Worm (Caenorhabditis elegans) whole organism, late embryonic: ENCODE data around the gene srx-59.

Experiments used
- C08G9.2 ChIP-seq: sonication (generic microtip); optimal IDR thresholded peaks from 2 replicates; lab custom pipeline; 2016; ENCODE audit warnings: mild to moderate bottlenecking, missing genetic modification characterization, moderate library complexity, missing compliant biosample characterization
- C38D4.7 ChIP-seq: fragments of 200-800 bp; sonication (Bioruptor generic); optimal IDR thresholded peaks from 2 replicates; lab custom pipeline; 2018; ENCODE audit warnings: mild to moderate bottlenecking, missing genetic modification characterization, moderate library complexity, missing compliant biosample characterization
- F13H6.1 ChIP-seq: sonication (generic microtip); optimal IDR thresholded peaks from 2 replicates; lab custom pipeline; 2016; ENCODE audit warnings: missing genetic modification characterization, missing compliant biosample characterization
- K09A11.1 ChIP-seq: sonication (generic microtip); optimal IDR thresholded peaks from 2 replicates; lab custom pipeline; 2017; ENCODE audit warnings: antibody characterized with exemption, mild to moderate bottlenecking, missing genetic modification characterization, missing compliant biosample characterization; ENCODE audit not compliant: insufficient read depth
- ceh-18 ChIP-seq: sonication (generic microtip); optimal IDR thresholded peaks from 2 replicates; lab custom pipeline; 2016; ENCODE audit warnings: missing genetic modification characterization, missing compliant biosample characterization
- ceh-2 ChIP-seq: sonication (generic microtip); optimal IDR thresholded peaks from 2 replicates; lab custom pipeline; 2016; ENCODE audit warnings: missing genotype, missing genetic modification characterization, missing compliant biosample characterization
- ceh-22 ChIP-seq: sonication (generic microtip); optimal IDR thresholded peaks from 2 replicates; lab custom pipeline; 2017; ENCODE audit warnings: missing biosample characterization, missing genetic modification characterization
- ceh-24 ChIP-seq: sonication (generic microtip); optimal IDR thresholded peaks from 2 replicates; lab custom pipeline; 2016; ENCODE audit warnings: mild to moderate bottlenecking, missing genetic modification characterization, missing compliant biosample characterization
- ceh-48 ChIP-seq: sonication (generic microtip); optimal IDR thresholded peaks from 2 replicates; lab custom pipeline; 2016; ENCODE audit warnings: missing genetic modification characterization, inconsistent platforms, missing compliant biosample characterization
- ceh-9 ChIP-seq: sonication (generic microtip); optimal IDR thresholded peaks from 2 replicates; lab custom pipeline; 2016; ENCODE audit warnings: mild to moderate bottlenecking, missing genetic modification characterization, inconsistent platforms, missing compliant biosample characterization
- dmd-4 ChIP-seq: sonication (generic microtip); optimal IDR thresholded peaks from 2 replicates; lab custom pipeline; 2016; ENCODE audit warnings: borderline replicate concordance, missing genetic modification characterization, missing compliant biosample characterization
- dve-1 ChIP-seq: sonication (generic microtip); optimal IDR thresholded peaks from 2 replicates; lab custom pipeline; 2017; ENCODE audit warnings: antibody characterized with exemption, mild to moderate bottlenecking, missing genetic modification characterization, missing compliant biosample characterization
- fax-1 ChIP-seq: sonication (generic microtip); optimal IDR thresholded peaks from 2 replicates; lab custom pipeline; 2016; ENCODE audit warnings: missing genotype, missing genetic modification characterization, missing compliant biosample characterization
- fkh-10 ChIP-seq: fragments of 150-350 bp; optimal IDR thresholded peaks from 2 replicates; lab custom pipeline; 2014; ENCODE audit warnings: missing biosample characterization, missing genetic modification reagents, missing genetic modification characterization
- gmeb-2 ChIP-seq: sonication (generic microtip); optimal IDR thresholded peaks from 2 replicates; lab custom pipeline; 2016; ENCODE audit warnings: missing genetic modification characterization, inconsistent platforms, missing compliant biosample characterization
- hlh-15 ChIP-seq: sonication (generic microtip); optimal IDR thresholded peaks from 2 replicates; lab custom pipeline; 2016; ENCODE audit warnings: missing genetic modification characterization, missing compliant biosample characterization
- hlh-30 ChIP-seq: sonication (generic microtip); optimal IDR thresholded peaks from 2 replicates; lab custom pipeline; 2017; ENCODE audit warnings: antibody characterized with exemption, missing genetic modification characterization, missing compliant biosample characterization; ENCODE audit not compliant: insufficient read depth
- hlh-8 ChIP-seq: sonication (generic microtip); optimal IDR thresholded peaks from 2 replicates; lab custom pipeline; 2016; ENCODE audit warnings: missing genotype, missing genetic modification characterization, missing compliant biosample characterization
- lim-6 ChIP-seq: sonication (generic microtip); optimal IDR thresholded peaks from 2 replicates; lab custom pipeline; 2016; ENCODE audit warnings: missing genetic modification characterization, missing compliant biosample characterization
- madf-2 ChIP-seq: sonication (generic microtip); optimal IDR thresholded peaks from 2 replicates; lab custom pipeline; 2017; ENCODE audit warnings: missing genetic modification characterization, missing compliant biosample characterization
- mec-3 ChIP-seq: sonication (generic microtip); optimal IDR thresholded peaks from 2 replicates; lab custom pipeline; 2016; ENCODE audit warnings: borderline replicate concordance, missing genetic modification characterization, missing compliant biosample characterization
- nfya-1 ChIP-seq: sonication (generic microtip); optimal IDR thresholded peaks from 2 replicates; lab custom pipeline; 2017; ENCODE audit warnings: missing genetic modification characterization, mild to moderate bottlenecking, missing compliant biosample characterization, antibody characterized with exemption, moderate library complexity
- nhr-232 ChIP-seq: sonication (generic microtip); optimal IDR thresholded peaks from 2 replicates; lab custom pipeline; 2016; ENCODE audit warnings: missing genetic modification characterization, missing compliant biosample characterization
- npax-4 ChIP-seq: sonication (generic microtip); optimal IDR thresholded peaks from 2 replicates; lab custom pipeline; 2016; ENCODE audit warnings: missing genetic modification characterization, missing compliant biosample characterization
- pag-3 ChIP-seq: sonication (generic microtip); optimal IDR thresholded peaks from 2 replicates; lab custom pipeline; 2016; ENCODE audit warnings: missing compliant biosample characterization, missing genetic modification characterization, borderline replicate concordance
- pat-9 ChIP-seq: fragments of 200-800 bp; sonication (Bioruptor generic); optimal IDR thresholded peaks from 2 replicates; lab custom pipeline; 2018; ENCODE audit warnings: mild to moderate bottlenecking, missing genetic modification characterization, moderate library complexity, missing compliant biosample characterization
- pax-1 ChIP-seq: fragments of 150-350 bp; optimal IDR thresholded peaks from 2 replicates; lab custom pipeline; 2014; ENCODE audit warnings: missing biosample characterization, missing genetic modification characterization
- pha-2 ChIP-seq: sonication (generic microtip); optimal IDR thresholded peaks from 2 replicates; lab custom pipeline; 2017; ENCODE audit warnings: mild to moderate bottlenecking, missing genetic modification characterization, missing compliant biosample characterization
- pros-1 ChIP-seq: fragments of 150-350 bp; optimal IDR thresholded peaks from 2 replicates; lab custom pipeline; 2014; ENCODE audit warnings: missing biosample characterization, missing genetic modification reagents, missing genetic modification characterization
- rnt-1 ChIP-seq: sonication (generic microtip); optimal IDR thresholded peaks from 2 replicates; lab custom pipeline; 2016; ENCODE audit warnings: missing genetic modification characterization, missing compliant biosample characterization
- sdc-2 ChIP-seq: sonication (generic microtip); optimal IDR thresholded peaks from 2 replicates; lab custom pipeline; 2016; ENCODE audit warnings: missing genotype, missing genetic modification characterization, missing compliant biosample characterization
- sox-2 ChIP-seq: fragments of 200-800 bp; sonication (Bioruptor generic); IDR thresholded peaks from 2 replicates; pipeline ENCODE4 v1.3.6; 2022; ENCODE audit warnings: missing genetic modification reagents, missing genetic modification characterization, missing compliant biosample characterization
- sox-4 ChIP-seq: sonication (generic microtip); optimal IDR thresholded peaks from 2 replicates; lab custom pipeline; 2017; ENCODE audit warnings: mild to moderate bottlenecking, missing genetic modification characterization, inconsistent platforms, missing compliant biosample characterization
- unc-3 ChIP-seq, 2 experiments: fragments of 200-800 bp in 1 of 2; sonication (Bioruptor generic) in 1 of 2; sonication (generic microtip) in 1 of 2; conservative IDR thresholded peaks in 1 of 2; optimal IDR thresholded peaks in 1 of 2; 2 replicates each; pipeline versions ENCODE4 v1.3.6 to Lab custom; 2016 to 2022; ENCODE audit warnings: missing compliant biosample characterization in 2 of 2, missing genetic modification characterization in 2 of 2, missing genetic modification reagents in 1 of 2
- unc-55 ChIP-seq: sonication (generic microtip); optimal IDR thresholded peaks from 2 replicates; lab custom pipeline; 2017; ENCODE audit warnings: missing biosample characterization, missing genetic modification reagents, missing genetic modification characterization
- zip-5 ChIP-seq: sonication (generic microtip); optimal IDR thresholded peaks from 2 replicates; lab custom pipeline; 2016; ENCODE audit warnings: missing genetic modification characterization, missing compliant biosample characterization
- ztf-16 ChIP-seq: sonication (generic microtip); optimal IDR thresholded peaks from 2 replicates; lab custom pipeline; 2017; ENCODE audit warnings: missing genetic modification characterization, missing compliant biosample characterization

Gene srx-59

DNA sequence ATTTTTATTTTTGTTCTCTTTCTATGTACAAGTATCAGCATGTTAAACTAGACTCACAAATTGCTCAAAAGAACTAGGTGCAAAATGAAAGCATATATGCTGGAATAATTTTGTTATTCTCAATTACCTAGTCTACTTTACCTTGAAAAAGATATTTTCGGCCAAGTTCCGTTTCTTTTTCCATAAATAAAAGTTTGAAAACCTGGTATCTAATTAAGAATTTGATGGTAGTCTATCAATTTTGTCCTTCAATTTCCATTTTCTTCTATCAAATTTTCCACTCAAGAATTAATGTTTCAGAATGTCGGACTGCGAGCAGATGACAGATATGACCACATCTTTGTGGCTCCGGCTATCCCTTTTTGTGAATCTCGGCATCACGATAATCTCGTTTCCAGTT lies 32.2 kb downstream of the srx-59 start, which contains the start of gene srab-4:
Gene srab-4 (plus strand): TSS at position 301 of the 400 bp plus-strand sequence.
- TF ChIP-seq madf-2 (tag; lab: Kevin White, UChicago) (no peak), unc-55 (GFP tag; lab: Kevin White, UChicago) (no peak), ceh-48 (tag; lab: Kevin White, UChicago) (no peak), ceh-22 (tag; lab: Kevin White, UChicago) (no peak)

DNA sequence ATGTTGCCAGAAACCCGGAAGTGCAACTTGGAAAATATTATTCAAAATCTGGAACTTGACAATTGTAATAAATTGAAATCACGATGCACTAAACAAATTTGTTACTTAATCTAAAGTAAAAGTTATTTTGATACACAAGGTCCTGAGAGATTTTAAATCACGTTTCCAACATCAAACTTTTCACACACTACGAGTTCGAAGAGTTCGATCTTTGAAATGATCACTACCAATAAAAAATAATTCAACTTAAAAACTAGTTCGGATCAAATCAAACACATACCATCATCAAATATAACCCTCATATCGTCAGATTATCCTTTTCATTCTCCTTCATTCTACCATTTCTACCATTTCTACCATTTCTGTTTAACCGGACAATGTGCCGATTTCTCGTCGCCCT lies 34.3 kb downstream of the srx-59 start, which contains the start of gene spig-10:
Gene spig-10 (plus strand): TSS at position 301 of the 400 bp plus-strand sequence.
- TF ChIP-seq pax-1 (no peak), F13H6.1 (tag; lab: Kevin White, UChicago) (no peak), npax-4 (tag; lab: Kevin White, UChicago) (no peak), pag-3 (tag; lab: Kevin White, UChicago) (no peak), fax-1 (tag; lab: Kevin White, UChicago) (no peak), dmd-4 (tag; lab: Kevin White, UChicago) (no peak), nhr-232 (no peak), ceh-9 (tag; lab: Kevin White, UChicago) (no peak), ceh-2 (no peak), C08G9.2 (tag; lab: Kevin White, UChicago) (no peak), lim-6 (tag; lab: Kevin White, UChicago) (no peak), ceh-18 (tag; lab: Kevin White, UChicago) (no peak), K09A11.1 (tag; lab: Kevin White, UChicago) (no peak), zip-5 (no peak), mec-3 (tag; lab: Kevin White, UChicago) (no peak), pat-9 (no peak)
- TF ChIP-seq, all 69 proteins: peak for 0

DNA sequence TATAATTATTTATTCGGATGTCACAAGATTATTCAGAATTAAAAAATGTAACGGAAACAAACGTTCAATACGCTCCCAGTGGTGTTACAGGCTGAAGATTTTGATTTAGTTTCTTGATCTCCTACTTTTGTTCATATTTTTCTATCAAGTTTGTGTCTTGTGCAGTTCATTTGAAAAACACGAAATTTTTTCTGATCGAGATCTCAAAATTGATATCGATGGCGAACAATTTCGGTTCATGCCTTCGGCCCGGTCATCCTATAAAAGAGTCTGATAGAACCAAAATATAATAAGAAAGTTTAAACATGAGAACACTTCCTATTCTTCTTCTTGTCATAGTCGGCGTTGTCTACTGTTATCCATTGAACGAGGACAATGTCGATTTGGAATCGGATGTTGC lies 35.6 kb downstream of the srx-59 start, which contains the start of gene drd-10:
Gene drd-10 (plus strand): TSS at position 301 of the 400 bp plus-strand sequence.
- no peak for TF ChIP-seq sox-4 (tag; lab: Kevin White, UChicago)
- TF ChIP-seq C08G9.2 (tag; lab: Kevin White, UChicago), result no peak
- no peak for TF ChIP-seq gmeb-2 (tag; lab: Kevin White, UChicago)
- no peak for TF ChIP-seq ztf-16 (tag; lab: Kevin White, UChicago)
- no peak for TF ChIP-seq lim-6 (tag; lab: Kevin White, UChicago)
- no peak for TF ChIP-seq unc-3 (GFP tag; conservative IDR thresholded peaks at IDR 0.05; lab: Robert Waterston, UW)
- no peak for TF ChIP-seq unc-3 (tag; optimal IDR thresholded peaks at IDR 0.05; lab: Kevin White, UChicago)
- TF ChIP-seq sox-2, result no peak
- TF ChIP-seq pax-1, result no peak
- TF ChIP-seq hlh-30 (tag; lab: Kevin White, UChicago), result no peak
- TF ChIP-seq ceh-24 (tag; lab: Kevin White, UChicago), result no peak
- TF ChIP-seq K09A11.1 (tag; lab: Kevin White, UChicago), result no peak
- TF ChIP-seq, all 69 proteins: peak for 0

DNA sequence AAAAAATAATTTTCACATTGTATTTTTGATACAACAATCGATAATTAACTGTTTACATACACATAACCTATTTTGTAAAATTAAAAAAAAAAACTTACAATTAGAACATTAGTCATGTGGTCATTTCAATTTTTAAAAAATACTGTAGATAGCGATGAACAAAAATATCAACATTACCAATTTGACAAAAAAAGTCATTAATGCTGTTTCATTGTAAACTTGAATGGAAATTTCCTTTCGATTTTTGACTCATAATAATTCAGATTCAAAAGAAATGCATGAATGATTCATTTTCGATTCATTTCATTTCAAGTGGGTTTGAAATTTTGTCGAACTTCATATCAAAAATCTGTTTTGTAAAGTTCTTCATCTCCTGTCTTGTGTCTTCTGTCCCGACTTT lies 37.8 kb downstream of the srx-59 start, which contains the start of gene C33G8.2:
Gene C33G8.2 (plus strand): TSS at position 301 of the 400 bp plus-strand sequence.
- no peak for TF ChIP-seq pha-2 (tag; lab: Kevin White, UChicago)
- no peak for TF ChIP-seq dve-1 (tag; lab: Kevin White, UChicago)
- TF ChIP-seq C38D4.7 (GFP tag; lab: Kevin White, UChicago), result no peak

DNA sequence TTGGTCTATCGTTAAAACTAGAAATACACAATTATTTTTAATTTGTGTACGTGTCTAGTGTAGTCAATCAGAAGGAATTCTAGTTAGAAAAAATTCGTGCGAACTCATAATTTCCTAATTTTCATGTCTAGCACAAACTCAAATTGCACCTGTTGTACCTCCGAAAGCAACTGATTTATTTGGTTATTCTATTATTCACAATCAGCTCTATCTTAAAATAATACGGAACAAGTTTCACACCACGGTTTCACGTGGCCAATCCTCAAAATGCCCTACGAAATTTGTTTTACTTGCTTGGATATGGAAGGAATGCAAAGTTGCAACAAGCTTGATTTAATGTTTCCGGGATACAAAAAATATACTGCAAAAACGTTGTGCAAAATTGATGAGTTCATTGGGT lies 41.0 kb downstream of the srx-59 start, which contains the start of gene srw-127:
Gene srw-127 (plus strand): TSS at position 301 of the 400 bp plus-strand sequence.
- TF ChIP-seq hlh-15, result no peak
- TF ChIP-seq sox-2, result no peak
- no peak for TF ChIP-seq unc-55 (GFP tag; lab: Kevin White, UChicago)
- TF ChIP-seq hlh-8 (tag; lab: Kevin White, UChicago), result no peak
- TF ChIP-seq fkh-10 (GFP tag; lab: Kevin White, UChicago), result no peak
- no peak for TF ChIP-seq sdc-2 (tag; lab: Kevin White, UChicago)
- no peak for TF ChIP-seq dve-1 (tag; lab: Kevin White, UChicago)
- no peak for TF ChIP-seq C38D4.7 (GFP tag; lab: Kevin White, UChicago)
- no peak for TF ChIP-seq pros-1
- no peak for TF ChIP-seq npax-4 (tag; lab: Kevin White, UChicago)
- no peak for TF ChIP-seq rnt-1 (tag; lab: Kevin White, UChicago)
- no peak for TF ChIP-seq nfya-1 (tag; lab: Kevin White, UChicago)
